3 fruit fly cellular contexts compared by ENCODE assay signal in the genomic region with DNA sequence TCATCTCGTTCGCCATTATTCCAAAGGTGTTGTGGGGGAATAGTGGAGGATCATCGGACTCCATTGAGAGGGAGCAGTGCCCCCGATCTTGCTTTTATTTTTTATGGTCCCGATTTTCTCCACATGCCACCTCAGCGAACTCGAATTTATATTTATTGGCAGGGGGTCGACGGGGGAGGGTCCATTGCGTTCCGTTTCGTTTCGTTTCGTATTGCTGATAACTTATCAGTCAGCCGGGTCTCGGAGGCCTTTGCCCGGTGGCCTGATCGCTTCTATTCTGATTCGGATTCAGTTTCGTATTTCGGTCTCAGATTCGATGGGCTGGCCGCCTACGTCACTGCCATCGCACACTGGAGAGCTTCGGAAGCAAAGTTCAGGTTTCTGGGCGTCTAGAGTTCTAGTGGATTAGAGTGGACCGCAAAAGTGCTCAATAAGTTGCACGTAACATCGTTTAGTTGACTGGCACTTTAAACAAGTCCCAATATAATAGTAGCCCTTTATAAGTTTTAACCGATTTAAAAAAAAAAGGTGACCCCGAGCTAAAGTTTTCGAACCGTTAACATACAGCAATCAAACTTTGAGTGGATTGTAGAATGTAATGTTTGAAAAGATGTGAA.
TF ChIP-seq lines count a peak whose summit lies in the region.

A gene (plus strand): TSS at position 306 of the 617 bp plus-strand sequence.

TF ChIP-seq in whole organism, adult, 20 proteins besides CTCF, POLR2A, EP300 and RAD21 (continued from another document):
- TF ChIP-seq CG1620 (GFP tag; optimal IDR thresholded peaks at IDR 0.05; lab: Kevin White, UChicago) (no peak), tj (GFP tag; optimal IDR thresholded peaks at IDR 0.05; lab: Kevin White, UChicago) (no peak), Crg-1 (GFP tag; optimal IDR thresholded peaks at IDR 0.05; lab: Kevin White, UChicago) (no peak)
TF ChIP-seq in whole organism, adult: peak in this region for 6.

TF ChIP-seq in whole organism, embryonic, 481 proteins besides CTCF, POLR2A, EP300 and RAD21 (continued from another document and continues in another):
- TF ChIP-seq luna (GFP tag; optimal IDR thresholded peaks at IDR 0.05; lab: Kevin White, UChicago) (no peak), pan (optimal IDR thresholded peaks at IDR 0.05; lab: Kevin White, UChicago) (no peak), pan (GFP tag; optimal IDR thresholded peaks at IDR 0.05 in 1 of 2, IDR thresholded peaks at IDR 0.05 in 1 of 2) (no peak), CG32767 (GFP tag; IDR thresholded peaks at IDR 0.05; lab: Robert Waterston, UW) (no peak), CG14860 (GFP tag; IDR thresholded peaks at IDR 0.05; lab: Robert Waterston, UW; ENCODE audit: partially characterized antibody) (no peak), ind (GFP tag; optimal IDR thresholded peaks at IDR 0.05; lab: Kevin White, UChicago) (no peak), Dip3 (GFP tag; optimal IDR thresholded peaks at IDR 0.05; lab: Kevin White, UChicago) (no peak), CG2202 (tag; optimal IDR thresholded peaks at IDR 0.05; lab: Kevin White, UChicago) (no peak), NFAT (GFP tag; IDR thresholded peaks at IDR 0.05; lab: Robert Waterston, UW) (0 out of 2 replicates have a peak, but pooled peaks have one; percentile 28), Oaz (GFP tag; IDR thresholded peaks at IDR 0.05; lab: Robert Waterston, UW) (no peak), Meics (GFP tag; optimal IDR thresholded peaks at IDR 0.05; lab: Kevin White, UChicago) (no peak), D (optimal IDR thresholded peaks at IDR 0.05; lab: Kevin White, UChicago) (no peak), D (GFP tag; optimal IDR thresholded peaks at IDR 0.05; lab: Kevin White, UChicago) (no peak), pnt (GFP tag; optimal IDR thresholded peaks at IDR 0.05; lab: Kevin White, UChicago) (no peak), Ada2b (GFP tag; IDR thresholded peaks at IDR 0.05; lab: Robert Waterston, UW) (no peak), Sox100B (GFP tag; optimal IDR thresholded peaks at IDR 0.05; lab: Kevin White, UChicago) (no peak), CG14050 (GFP tag; IDR thresholded peaks at IDR 0.05; lab: Robert Waterston, UW) (no peak), CG13123 (GFP tag; optimal IDR thresholded peaks at IDR 0.05; lab: Kevin White, UChicago) (no peak), pros (GFP tag; optimal IDR thresholded peaks at IDR 0.05; lab: Kevin White, UChicago) (no peak), CG15269 (tag; optimal IDR thresholded peaks at IDR 0.05; lab: Kevin White, UChicago) (no peak), CG12236 (GFP tag; optimal IDR thresholded peaks at IDR 0.05; lab: Kevin White, UChicago) (no peak), HmgD (GFP tag; optimal IDR thresholded peaks at IDR 0.05; lab: Kevin White, UChicago) (no peak), CG34224 (GFP tag; IDR thresholded peaks at IDR 0.05; lab: Robert Waterston, UW; ENCODE audit: partially characterized antibody) (no peak), CG9727 (GFP tag; optimal IDR thresholded peaks at IDR 0.05; lab: Kevin White, UChicago) (no peak), sc (optimal IDR thresholded peaks at IDR 0.05; lab: Kevin White, UChicago) (no peak), sc (GFP tag; optimal IDR thresholded peaks at IDR 0.05; lab: Kevin White, UChicago) (no peak), Kr (GFP tag; optimal IDR thresholded peaks at IDR 0.05; lab: Kevin White, UChicago) (no peak), disco-r (GFP tag; optimal IDR thresholded peaks at IDR 0.05; lab: Kevin White, UChicago) (no peak), exex (tag; optimal IDR thresholded peaks at IDR 0.05; lab: Kevin White, UChicago) (peak; percentile 36), slou (GFP tag; optimal IDR thresholded peaks at IDR 0.05; lab: Kevin White, UChicago) (no peak), CG18011 (GFP tag; optimal IDR thresholded peaks at IDR 0.05; lab: Kevin White, UChicago) (no peak), gem (tag; optimal IDR thresholded peaks at IDR 0.05; lab: Kevin White, UChicago) (no peak), CG10462 (GFP tag; optimal IDR thresholded peaks at IDR 0.05; lab: Kevin White, UChicago) (no peak), Neu2 (GFP tag; optimal IDR thresholded peaks at IDR 0.05; lab: Kevin White, UChicago; ENCODE audit: borderline replicate concordance) (no peak), Gsc (GFP tag; IDR thresholded peaks at IDR 0.05; lab: Robert Waterston, UW) (no peak), CG13894 (tag; optimal IDR thresholded peaks at IDR 0.05; lab: Kevin White, UChicago) (peak; percentile 8), YL-1 (GFP tag; optimal IDR thresholded peaks at IDR 0.05; lab: Kevin White, UChicago) (no peak), CG16815 (GFP tag; optimal IDR thresholded peaks at IDR 0.05; lab: Kevin White, UChicago) (no peak), H15 (GFP tag; IDR thresholded peaks at IDR 0.05; lab: Robert Waterston, UW) (no peak), wek (GFP tag; optimal IDR thresholded peaks at IDR 0.05; lab: Kevin White, UChicago) (no peak), CG17829 (tag; optimal IDR thresholded peaks at IDR 0.05; lab: Kevin White, UChicago) (no peak), CG6689 (GFP tag; IDR thresholded peaks at IDR 0.05; lab: Robert Waterston, UW) (no peak), CG11560 (tag; IDR thresholded peaks at IDR 0.05; lab: Robert Waterston, UW) (no peak), run (tag; optimal IDR thresholded peaks at IDR 0.05; lab: Kevin White, UChicago) (no peak), phol (tag; optimal IDR thresholded peaks at IDR 0.05; lab: Kevin White, UChicago) (no peak), Sry-β (GFP tag; optimal IDR thresholded peaks at IDR 0.05; lab: Kevin White, UChicago) (no peak), CG14710 (tag; optimal IDR thresholded peaks at IDR 0.05; lab: Kevin White, UChicago) (no peak), CG15696 (tag; optimal IDR thresholded peaks at IDR 0.05; lab: Kevin White, UChicago) (no peak), HLH4C (GFP tag; IDR thresholded peaks at IDR 0.05; lab: Robert Waterston, UW; ENCODE audit: partially characterized antibody) (no peak), Side (GFP tag; optimal IDR thresholded peaks at IDR 0.05; lab: Kevin White, UChicago) (no peak), B-H1 (GFP tag; IDR thresholded peaks at IDR 0.05; lab: Robert Waterston, UW) (no peak), CG43689 (GFP tag; IDR thresholded peaks at IDR 0.05; lab: Robert Waterston, UW) (no peak), Dref (GFP tag; IDR thresholded peaks at IDR 0.05; lab: Robert Waterston, UW) (no peak), CG7786 (GFP tag; optimal IDR thresholded peaks at IDR 0.05; lab: Kevin White, UChicago) (no peak), CG1024 (GFP tag; IDR thresholded peaks at IDR 0.05; lab: Robert Waterston, UW) (no peak), tup (GFP tag; optimal IDR thresholded peaks at IDR 0.05; lab: Kevin White, UChicago) (no peak), Oli (tag; optimal IDR thresholded peaks at IDR 0.05; lab: Kevin White, UChicago) (no peak), CG13775 (GFP tag; optimal IDR thresholded peaks at IDR 0.05; lab: Kevin White, UChicago) (no peak), Hr3 (GFP tag; optimal IDR thresholded peaks at IDR 0.05; lab: Kevin White, UChicago) (no peak), grn (GFP tag; optimal IDR thresholded peaks at IDR 0.05; lab: Kevin White, UChicago) (peak; percentile 7), CG18764 (GFP tag; optimal IDR thresholded peaks at IDR 0.05; lab: Kevin White, UChicago) (no peak), CG9437 (GFP tag; optimal IDR thresholded peaks at IDR 0.05; lab: Kevin White, UChicago) (no peak), Rfx (GFP tag; IDR thresholded peaks at IDR 0.05; lab: Robert Waterston, UW) (0 out of 2 replicates have a peak, but pooled peaks have one; percentile 26)

TF ChIP-seq in whole organism, prepupa, 60 proteins besides CTCF, POLR2A, EP300 and RAD21 (continued from another document):
- TF ChIP-seq CG9139 (GFP tag; optimal IDR thresholded peaks at IDR 0.05; lab: Kevin White, UChicago) (no peak), Met (GFP tag; optimal IDR thresholded peaks at IDR 0.05; lab: Kevin White, UChicago) (no peak), spab (GFP tag; optimal IDR thresholded peaks at IDR 0.05; lab: Kevin White, UChicago) (no peak), Gug (GFP tag; IDR thresholded peaks at IDR 0.05; lab: Robert Waterston, UW) (no peak)
